Fruit fly (Drosophila melanogaster) whole organism, embryonic: ENCODE measurements around the gene Tim17b2.

Experiments used
- Adf1 ChIP-seq: fragments of 200-800 bp; sonication (Bioruptor generic); IDR thresholded peaks from 2 replicates; pipeline ENCODE4 v1.3.6; 2022; ENCODE audit warnings: missing biosample characterization, missing genetic modification characterization
- B-H2 ChIP-seq: fragments of 200-800 bp; sonication (Bioruptor generic); optimal IDR thresholded peaks from 2 replicates; lab custom pipeline; 2018; ENCODE audit warnings: missing biosample characterization, mild to moderate bottlenecking, missing genetic modification characterization
- BEAF-32 ChIP-seq: fragments of 200-800 bp; sonication (Bioruptor generic); optimal IDR thresholded peaks from 3 replicates; lab custom pipeline; 2017; ENCODE audit warnings: missing biosample characterization, missing genetic modification characterization, mild to moderate bottlenecking, moderate library complexity, missing genetic modification reagents
- C15 ChIP-seq: fragments of 200-800 bp; sonication (Bioruptor generic); IDR thresholded peaks from 3 replicates; pipeline ENCODE4 v1.3.6; 2022; ENCODE audit warnings: missing biosample characterization, missing genetic modification characterization
- CG10321 ChIP-seq: fragments of 200-800 bp; sonication (Bioruptor generic); IDR thresholded peaks from 2 replicates; pipeline ENCODE4 v1.3.6; 2022; ENCODE audit warnings: missing biosample characterization, missing genetic modification characterization
- CG12219 ChIP-seq: fragments of 200-800 bp; sonication (Bioruptor generic); optimal IDR thresholded peaks from 3 replicates; lab custom pipeline; 2018; ENCODE audit warnings: missing biosample characterization, mild to moderate bottlenecking, missing genetic modification characterization
- CG14441 ChIP-seq: fragments of 200-800 bp; sonication (Bioruptor generic); IDR thresholded peaks from 2 replicates; pipeline ENCODE4 v1.3.6; 2022; ENCODE audit warnings: missing biosample characterization, missing genetic modification characterization
- CG15479 ChIP-seq: fragments of 200-800 bp; sonication (Bioruptor generic); optimal IDR thresholded peaks from 3 replicates; lab custom pipeline; 2019; ENCODE audit warnings: missing biosample characterization, mild to moderate bottlenecking, missing genetic modification characterization, moderate library complexity
- CG18476 ChIP-seq: fragments of 200-800 bp; sonication (Bioruptor generic); optimal IDR thresholded peaks from 2 replicates; lab custom pipeline; 2016; ENCODE audit warnings: missing biosample characterization, mild to moderate bottlenecking, missing genetic modification characterization
- CG2116 ChIP-seq: fragments of 200-800 bp; sonication (Bioruptor generic); optimal IDR thresholded peaks from 3 replicates; lab custom pipeline; 2018; ENCODE audit warnings: missing biosample characterization, mild to moderate bottlenecking, missing genetic modification characterization
- CG2712 ChIP-seq: fragments of 200-800 bp; optimal IDR thresholded peaks from 3 replicates; lab custom pipeline; 2019; ENCODE audit warnings: missing biosample characterization, mild to moderate bottlenecking, missing genetic modification characterization, moderate library complexity
- CG31388 ChIP-seq: fragments of 200-800 bp; sonication (Bioruptor generic); optimal IDR thresholded peaks from 2 replicates; lab custom pipeline; 2016; ENCODE audit warnings: missing biosample characterization, missing genetic modification characterization
- CG33213 ChIP-seq: fragments of 200-800 bp; sonication (Bioruptor generic); optimal IDR thresholded peaks from 3 replicates; lab custom pipeline; 2016; ENCODE audit warnings: missing biosample characterization, missing genetic modification characterization
- CG34376 ChIP-seq: fragments of 200-800 bp; sonication (Bioruptor generic); optimal IDR thresholded peaks from 2 replicates; lab custom pipeline; 2018; ENCODE audit warnings: missing biosample characterization, mild to moderate bottlenecking, missing genetic modification characterization
- CG34422 ChIP-seq: fragments of 200-800 bp; sonication (Bioruptor generic); IDR thresholded peaks from 3 replicates; pipeline ENCODE4 v1.3.6; 2022; ENCODE audit warnings: missing biosample characterization, missing genetic modification characterization
- CG3838 ChIP-seq: fragments of 200-800 bp; sonication (Bioruptor generic); optimal IDR thresholded peaks from 3 replicates; lab custom pipeline; 2016; ENCODE audit warnings: missing biosample characterization, missing genetic modification characterization
- CG4617 ChIP-seq: fragments of 200-800 bp; sonication (Bioruptor generic); optimal IDR thresholded peaks from 3 replicates; lab custom pipeline; 2016; ENCODE audit warnings: missing biosample characterization, missing genetic modification characterization, borderline replicate concordance
- CG7987 ChIP-seq: fragments of 200-800 bp; sonication (Bioruptor generic); optimal IDR thresholded peaks from 2 replicates; lab custom pipeline; 2018; ENCODE audit warnings: missing biosample characterization, mild to moderate bottlenecking, missing genetic modification characterization, moderate library complexity
- CG8478 ChIP-seq: fragments of >200 bp; optimal IDR thresholded peaks from 2 replicates; lab custom pipeline; 2018
- Dref ChIP-seq: fragments of 200-800 bp; sonication (Bioruptor generic); IDR thresholded peaks from 2 replicates; pipeline ENCODE4 v1.3.6; 2022; ENCODE audit warnings: missing biosample characterization, missing genetic modification characterization
- ERR ChIP-seq: fragments of 200-800 bp; sonication (Bioruptor generic); optimal IDR thresholded peaks from 2 replicates; lab custom pipeline; 2016; ENCODE audit warnings: missing biosample characterization, missing genetic modification characterization
- Gug ChIP-seq: fragments of 200-800 bp; sonication (Bioruptor generic); IDR thresholded peaks from 4 replicates; pipeline ENCODE4 v1.3.6; 2022; ENCODE audit warnings: missing biosample characterization, missing genetic modification characterization
- HLHmδ ChIP-seq: fragments of 200-800 bp; sonication (Bioruptor generic); optimal IDR thresholded peaks from 2 replicates; lab custom pipeline; 2018; ENCODE audit warnings: missing biosample characterization, mild to moderate bottlenecking, missing genetic modification characterization, moderate library complexity
- Hr39 ChIP-seq: fragments of >200 bp; optimal IDR thresholded peaks from 2 replicates; lab custom pipeline; 2017
- Jarid2 ChIP-seq: fragments of 200-800 bp; sonication (Bioruptor generic); optimal IDR thresholded peaks from 3 replicates; lab custom pipeline; 2017; ENCODE audit warnings: mild to moderate bottlenecking, missing biosample characterization, missing genetic modification reagents, missing genetic modification characterization
- Neu2 ChIP-seq: fragments of 200-800 bp; sonication (Bioruptor generic); optimal IDR thresholded peaks from 3 replicates; lab custom pipeline; 2016; ENCODE audit warnings: missing biosample characterization, missing genetic modification characterization, borderline replicate concordance
- Nf-YC ChIP-seq: fragments of 200-800 bp; optimal IDR thresholded peaks from 3 replicates; lab custom pipeline; 2019; ENCODE audit warnings: missing biosample characterization, mild to moderate bottlenecking, missing genetic modification characterization, moderate library complexity
- Pdp1 ChIP-seq, 2 experiments: fragments of 200-800 bp; sonication (Bioruptor generic); optimal IDR thresholded peaks; 3 replicates each; lab custom pipeline; 2016; ENCODE audit warnings: missing biosample characterization in 2 of 2, missing genetic modification characterization in 2 of 2, mild to moderate bottlenecking in 1 of 2, moderate library complexity in 1 of 2
- Poxn ChIP-seq: fragments of 200-800 bp; sonication (Bioruptor generic); IDR thresholded peaks from 2 replicates; pipeline ENCODE4 v1.3.6; 2022; ENCODE audit warnings: missing biosample characterization, missing genetic modification characterization
- YL-1 ChIP-seq: fragments of 200-800 bp; sonication (Bioruptor generic); optimal IDR thresholded peaks from 3 replicates; lab custom pipeline; 2017; ENCODE audit warnings: missing biosample characterization, mild to moderate bottlenecking, missing genetic modification characterization
- ase ChIP-seq: fragments of 200-800 bp; sonication (Bioruptor generic); IDR thresholded peaks from 3 replicates; pipeline ENCODE4 v1.3.6; 2022; ENCODE audit warnings: missing biosample characterization, missing genetic modification characterization
- ftz-f1 ChIP-seq: fragments of 200-800 bp; sonication (Bioruptor generic); optimal IDR thresholded peaks from 2 replicates; lab custom pipeline; 2016; ENCODE audit warnings: missing biosample characterization, missing genetic modification characterization
- gce ChIP-seq: fragments of 200-800 bp; sonication (Bioruptor generic); IDR thresholded peaks from 3 replicates; pipeline ENCODE4 v1.3.6; 2022; ENCODE audit warnings: missing biosample characterization, missing genetic modification characterization
- hth ChIP-seq: fragments of >200 bp; optimal IDR thresholded peaks from 2 replicates; lab custom pipeline; 2017; ENCODE audit warnings: inconsistent platforms
- ken ChIP-seq: fragments of 200-800 bp; sonication (Bioruptor generic); IDR thresholded peaks from 3 replicates; pipeline ENCODE4 v1.3.6; 2022; ENCODE audit warnings: missing biosample characterization, missing genetic modification characterization
- lab ChIP-seq: fragments of 200-800 bp; sonication (Bioruptor generic); optimal IDR thresholded peaks from 3 replicates; lab custom pipeline; 2017; ENCODE audit warnings: missing biosample characterization, missing genetic modification characterization, mild to moderate bottlenecking, moderate library complexity, missing genetic modification reagents
- lmd ChIP-seq: fragments of 200-800 bp; sonication (Bioruptor generic); IDR thresholded peaks from 2 replicates; pipeline ENCODE4 v1.3.6; 2022; ENCODE audit warnings: missing biosample characterization, missing genetic modification characterization
- mirr ChIP-seq: fragments of 200-800 bp; sonication (Bioruptor generic); optimal IDR thresholded peaks from 3 replicates; lab custom pipeline; 2018; ENCODE audit warnings: missing biosample characterization, mild to moderate bottlenecking, missing genetic modification characterization
- org-1 ChIP-seq: fragments of 200-800 bp; sonication (Bioruptor generic); optimal IDR thresholded peaks from 2 replicates; lab custom pipeline; 2017; ENCODE audit warnings: missing biosample characterization, missing genetic modification characterization
- peb ChIP-seq: fragments of 200-800 bp; sonication (Bioruptor generic); IDR thresholded peaks from 2 replicates; pipeline ENCODE4 v1.3.6; 2022; ENCODE audit warnings: missing biosample characterization, missing genetic modification characterization
- pfk ChIP-seq: fragments of 200-800 bp; sonication (Bioruptor generic); optimal IDR thresholded peaks from 2 replicates; lab custom pipeline; 2018; ENCODE audit warnings: missing biosample characterization, mild to moderate bottlenecking, missing genetic modification characterization, moderate library complexity
- prd ChIP-seq, 3 experiments: fragments of >200 bp in 2 of 3; fragments of 200-800 bp in 1 of 3; sonication (Bioruptor generic) in 1 of 3; optimal IDR thresholded peaks in 2 of 3; IDR thresholded peaks in 1 of 3; 2 replicates in 2 of 3; 3 replicates in 1 of 3; pipeline versions ENCODE4 v1.3.6 to Lab custom; 2017 to 2022; ENCODE audit warnings: missing biosample characterization in 1 of 3, missing genetic modification characterization in 1 of 3
- run ChIP-seq: fragments of 200-800 bp; sonication (Bioruptor generic); optimal IDR thresholded peaks from 3 replicates; lab custom pipeline; 2018; ENCODE audit warnings: missing biosample characterization, mild to moderate bottlenecking, missing genetic modification characterization
- salm ChIP-seq: fragments of 200-800 bp; sonication (Bioruptor generic); optimal IDR thresholded peaks from 2 replicates; lab custom pipeline; 2018; ENCODE audit warnings: missing biosample characterization, mild to moderate bottlenecking, missing genetic modification characterization
- sc ChIP-seq, 3 experiments: fragments of >200 bp in 2 of 3; fragments of 200-800 bp in 1 of 3; sonication (Bioruptor generic) in 1 of 3; optimal IDR thresholded peaks; 2 replicates in 2 of 3; 3 replicates in 1 of 3; lab custom pipeline; 2017; ENCODE audit warnings: mild to moderate bottlenecking in 1 of 3, missing biosample characterization in 1 of 3, missing genetic modification characterization in 1 of 3, missing genetic modification reagents in 1 of 3
- schlank ChIP-seq: fragments of 200-800 bp; sonication (Bioruptor generic); optimal IDR thresholded peaks from 2 replicates; lab custom pipeline; 2018; ENCODE audit warnings: missing biosample characterization, mild to moderate bottlenecking, missing genetic modification characterization
- sens ChIP-seq: fragments of 200-800 bp; sonication (Bioruptor generic); peaks from one replicate; lab custom pipeline; 2016; ENCODE audit warnings: missing biosample characterization, missing genetic modification characterization
- so ChIP-seq: fragments of 200-800 bp; sonication (Bioruptor generic); IDR thresholded peaks from 3 replicates; pipeline ENCODE4 v1.3.6; 2022; ENCODE audit warnings: missing biosample characterization, missing genetic modification characterization
- ssp ChIP-seq: fragments of 200-800 bp; sonication (Bioruptor generic); IDR thresholded peaks from 2 replicates; pipeline ENCODE4 v1.3.6; 2022; ENCODE audit warnings: missing biosample characterization, missing genetic modification characterization
- vfl ChIP-seq: fragments of 200-800 bp; sonication (Bioruptor generic); optimal IDR thresholded peaks from 2 replicates; lab custom pipeline; 2016; ENCODE audit warnings: missing biosample characterization, missing genetic modification characterization

Tim17b2 gene

DNA sequence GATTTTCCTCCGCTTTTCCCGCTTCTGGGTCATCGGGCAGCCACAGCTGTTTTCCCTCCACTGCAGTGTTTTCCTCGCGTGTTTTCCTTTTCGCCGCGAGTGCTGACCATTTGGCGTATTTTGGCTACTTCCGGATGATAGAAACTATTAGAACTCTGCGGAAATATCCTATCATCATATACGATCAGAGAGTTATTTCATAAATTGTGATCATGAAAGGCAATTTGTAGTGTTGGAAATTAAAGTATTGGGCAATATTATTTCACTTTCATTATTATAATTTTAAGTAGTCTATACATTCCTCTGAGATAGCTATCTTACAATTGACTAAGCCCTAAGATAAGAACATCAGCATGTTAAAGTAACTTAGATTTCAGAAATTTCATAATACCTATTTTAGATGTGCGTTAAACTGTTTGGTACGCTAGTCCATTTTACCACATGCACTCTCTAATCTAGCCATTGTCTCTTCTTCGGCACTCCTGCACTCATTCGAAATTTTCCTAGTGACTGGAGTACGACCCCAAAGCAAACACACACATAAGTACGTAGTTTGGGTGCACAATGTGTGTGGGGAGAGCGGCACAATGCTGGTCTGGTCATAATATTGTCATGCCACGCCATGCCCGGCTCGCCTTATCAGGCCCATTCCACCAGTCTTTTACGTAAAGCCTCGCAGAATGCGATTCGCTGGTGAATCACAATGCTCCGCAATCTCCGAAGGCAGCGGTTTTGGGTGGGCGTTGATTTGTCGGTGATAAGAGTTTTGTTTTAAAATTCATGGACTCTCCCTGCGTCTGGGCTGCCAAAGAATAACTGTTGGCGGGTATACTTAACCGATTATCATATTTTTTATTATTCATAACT, 15.4 kb downstream of the Tim17b2 start (continued):
- no peak for TF ChIP-seq ERR
- TF ChIP-seq sc (optimal IDR thresholded peaks at IDR 0.05; lab: Kevin White, UChicago), result no peak
- TF ChIP-seq sc (GFP tag; optimal IDR thresholded peaks at IDR 0.05; lab: Kevin White, UChicago), result no peak
- TF ChIP-seq Poxn (GFP tag; lab: Robert Waterston, UW), result no peak
- peak; percentile 71 for TF ChIP-seq sens
- no peak for TF ChIP-seq BEAF-32 (GFP tag; lab: Kevin White, UChicago)
- TF ChIP-seq B-H2 (GFP tag; lab: Kevin White, UChicago), result no peak
- TF ChIP-seq Nf-YC (tag; lab: Kevin White, UChicago), result peak; percentile 52
- no peak for TF ChIP-seq prd (optimal IDR thresholded peaks at IDR 0.05; lab: Kevin White, UChicago)
- TF ChIP-seq prd (GFP tag; IDR thresholded peaks at IDR 0.05; lab: Robert Waterston, UW), result no peak
- peak; percentile 16; the same call in 1 of the 3 replicates for TF ChIP-seq CG34422 (GFP tag; lab: Robert Waterston, UW)
- TF ChIP-seq CG15479 (GFP tag; lab: Kevin White, UChicago), result peak; percentile 49
- TF ChIP-seq hth (lab: Kevin White, UChicago), result no peak
- no peak for TF ChIP-seq ase
- TF ChIP-seq CG2712 (tag; lab: Kevin White, UChicago), result no peak
- TF ChIP-seq mirr, result peak; percentile 87
- no peak for TF ChIP-seq vfl (GFP tag; lab: Kevin White, UChicago)
- TF ChIP-seq CG7987 (GFP tag; lab: Kevin White, UChicago), result no peak
- no peak for TF ChIP-seq ftz-f1 (GFP tag; lab: Kevin White, UChicago)
- TF ChIP-seq lmd (GFP tag; lab: Robert Waterston, UW), result no peak
- TF ChIP-seq Gug, result no peak
- TF ChIP-seq run (tag; lab: Kevin White, UChicago), result no peak
- no peak for TF ChIP-seq CG18476
- no peak for TF ChIP-seq HLHmδ
- no peak for TF ChIP-seq Dref
- TF ChIP-seq ken, result 0 out of 3 replicates have a peak, but pooled peaks have one; percentile 32
- TF ChIP-seq gce, result 0 out of 3 replicates have a peak, but pooled peaks have one; percentile 11
- TF ChIP-seq Adf1 (GFP tag; lab: Robert Waterston, UW), result no peak
- TF ChIP-seq pfk (GFP tag; lab: Kevin White, UChicago), result no peak
- TF ChIP-seq org-1 (GFP tag; lab: Kevin White, UChicago), result no peak
- TF ChIP-seq so (GFP tag; lab: Robert Waterston, UW), result no peak
- TF ChIP-seq CG8478 (lab: Kevin White, UChicago), result no peak
- TF ChIP-seq CG31388 (GFP tag; lab: Kevin White, UChicago), result no peak
- TF ChIP-seq CG12219 (GFP tag; lab: Kevin White, UChicago), result no peak
- no peak for TF ChIP-seq CG14441 (GFP tag; lab: Robert Waterston, UW)
- no peak for TF ChIP-seq CG2116
- TF ChIP-seq ssp (GFP tag; lab: Robert Waterston, UW), result no peak
- no peak for TF ChIP-seq Jarid2 (GFP tag; lab: Kevin White, UChicago)
- no peak for TF ChIP-seq Neu2 (GFP tag; lab: Kevin White, UChicago)
- no peak for TF ChIP-seq CG3838
- TF ChIP-seq C15 (GFP tag; lab: Robert Waterston, UW), result no peak
- TF ChIP-seq peb, result no peak
- TF ChIP-seq YL-1 (GFP tag; lab: Kevin White, UChicago), result no peak
- TF ChIP-seq CG4617 (GFP tag; lab: Kevin White, UChicago), result no peak
- peak; percentile 8 for TF ChIP-seq lab (GFP tag; lab: Kevin White, UChicago)
- TF ChIP-seq Hr39 (lab: Kevin White, UChicago), result no peak
- TF ChIP-seq CG34376 (GFP tag; lab: Kevin White, UChicago), result peak; percentile 4
- no peak for TF ChIP-seq CG33213 (GFP tag; lab: Kevin White, UChicago)
- TF ChIP-seq salm, result no peak
- no peak for TF ChIP-seq CG10321
- peak in 1 of 2 experiments; percentile 91 for TF ChIP-seq Pdp1 (GFP tag; optimal IDR thresholded peaks at IDR 0.05; lab: Kevin White, UChicago)
- TF ChIP-seq schlank (tag; lab: Kevin White, UChicago), result no peak
